Fruit fly (Drosophila melanogaster): ENCODE measurements around the gene Hex-t1.

- TF ChIP-seq Dll (optimal IDR thresholded peaks at IDR 0.05): no peak
- TF ChIP-seq psq (optimal IDR thresholded peaks at IDR 0.05): no peak
Observed at dm6 chr3R:26461226-26461805, 12.4 kb downstream of the Hex-t1 start, which contains the start of gene CG5455.
